Worm (Caenorhabditis elegans) whole organism, L4 larva: ENCODE measurements around the gene sdz-37.

Experiments
- F37D6.2 ChIP-seq: sonication (generic microtip); optimal IDR thresholded peaks from 2 replicates; lab custom pipeline; 2016; ENCODE audit warnings: mild to moderate bottlenecking, missing genetic modification characterization, missing compliant biosample characterization
- F49E8.2 ChIP-seq: sonication (generic microtip); optimal IDR thresholded peaks from 2 replicates; lab custom pipeline; 2016; ENCODE audit warnings: missing compliant biosample characterization, mild to moderate bottlenecking, missing genetic modification characterization, borderline replicate concordance
- T20F7.1 ChIP-seq: fragments of 200-800 bp; sonication (Bioruptor generic); optimal IDR thresholded peaks from 2 replicates; lab custom pipeline; 2018; ENCODE audit warnings: mild to moderate bottlenecking, missing genetic modification characterization, missing compliant biosample characterization
- Y48G9A.11 ChIP-seq: fragments of 200-800 bp; sonication (Bioruptor generic); IDR thresholded peaks from 2 replicates; pipeline ENCODE4 v1.3.6; 2022; ENCODE audit warnings: missing genetic modification reagents, missing genetic modification characterization, missing compliant biosample characterization
- aha-1 ChIP-seq: fragments of 150-350 bp; peaks from one replicate; lab custom pipeline; 2014; ENCODE audit warnings: missing biosample characterization, missing genetic modification characterization
- arid-1 ChIP-seq: fragments of 200-800 bp; sonication (Bioruptor generic); conservative IDR thresholded peaks from 2 replicates; pipeline ENCODE4 v1.3.6; 2022; ENCODE audit warnings: missing genetic modification reagents, missing genetic modification characterization, missing compliant biosample characterization
- ceh-28 ChIP-seq: fragments of 150-350 bp; optimal IDR thresholded peaks from 2 replicates; lab custom pipeline; 2014; ENCODE audit warnings: missing biosample characterization, missing genetic modification reagents, missing genetic modification characterization
- ceh-82 ChIP-seq: sonication (generic microtip); optimal IDR thresholded peaks from 2 replicates; lab custom pipeline; 2017; ENCODE audit warnings: missing biosample characterization, missing genetic modification characterization
- daf-8 ChIP-seq: fragments of 200-800 bp; sonication (Bioruptor generic); IDR thresholded peaks from 2 replicates; pipeline ENCODE4 v1.3.6; 2022; ENCODE audit warnings: missing genetic modification characterization, missing compliant biosample characterization
- dmd-6 ChIP-seq: fragments of 200-800 bp; sonication (Bioruptor generic); IDR thresholded peaks from 2 replicates; pipeline ENCODE4 v1.3.6; 2022; ENCODE audit warnings: missing genetic modification reagents, missing genetic modification characterization, missing compliant biosample characterization
- dmd-8 ChIP-seq: fragments of 200-800 bp; sonication (Bioruptor generic); IDR thresholded peaks from 2 replicates; pipeline ENCODE4 v1.3.6; 2022; ENCODE audit warnings: missing genetic modification characterization, missing compliant biosample characterization
- dmd-9 ChIP-seq: fragments of 200-800 bp; sonication (Bioruptor generic); IDR thresholded peaks from 2 replicates; pipeline ENCODE4 v1.3.6; 2022; ENCODE audit warnings: missing genetic modification reagents, missing genetic modification characterization, missing compliant biosample characterization
- egl-43 ChIP-seq: fragments of 200-800 bp; sonication (Bioruptor generic); IDR thresholded peaks from 2 replicates; pipeline ENCODE4 v1.3.6; 2022; ENCODE audit warnings: missing genetic modification reagents, missing genetic modification characterization, missing compliant biosample characterization
- fkh-10 ChIP-seq: fragments of 150-350 bp; optimal IDR thresholded peaks from 2 replicates; lab custom pipeline; 2014; ENCODE audit warnings: missing biosample characterization, missing genetic modification reagents, missing genetic modification characterization
- lim-7 ChIP-seq: fragments of 200-800 bp; sonication (Bioruptor generic); IDR thresholded peaks from 2 replicates; pipeline ENCODE4 v1.3.6; 2022; ENCODE audit warnings: missing genetic modification characterization, missing compliant biosample characterization
- lin-1 ChIP-seq: fragments of 200-800 bp; sonication (Bioruptor generic); IDR thresholded peaks from 2 replicates; pipeline ENCODE4 v1.3.6; 2022; ENCODE audit warnings: missing genetic modification reagents, missing genetic modification characterization, missing compliant biosample characterization
- lin-13 ChIP-seq: fragments of 150-350 bp; optimal IDR thresholded peaks from 2 replicates; lab custom pipeline; 2014; ENCODE audit warnings: missing biosample characterization, missing genetic modification reagents, missing genetic modification characterization
- madf-5 ChIP-seq, 2 experiments: fragments of 200-800 bp; sonication (Bioruptor generic); IDR thresholded peaks; 2 replicates each; pipeline ENCODE4 v1.3.6; 2022; ENCODE audit warnings: missing compliant biosample characterization in 2 of 2, missing genetic modification characterization in 2 of 2
- mdl-1 ChIP-seq, 2 experiments: fragments of 150-350 bp in 1 of 2; sonication (generic microtip) in 1 of 2; optimal IDR thresholded peaks; 2 replicates each; lab custom pipeline; 2014 to 2017; ENCODE audit warnings: missing biosample characterization in 2 of 2, missing genetic modification characterization in 2 of 2
- mdt-29 ChIP-seq: fragments of 200-800 bp; sonication (Bioruptor generic); IDR thresholded peaks from 2 replicates; pipeline ENCODE4 v1.3.6; 2022; ENCODE audit warnings: missing genetic modification reagents, missing genetic modification characterization, missing compliant biosample characterization
- nhr-10 ChIP-seq: fragments of 150-350 bp; optimal IDR thresholded peaks from 2 replicates; lab custom pipeline; 2014; ENCODE audit warnings: missing biosample characterization, missing genetic modification characterization
- nhr-111 ChIP-seq: fragments of 200-800 bp; sonication (Bioruptor generic); optimal IDR thresholded peaks from 2 replicates; lab custom pipeline; 2018; ENCODE audit warnings: mild to moderate bottlenecking, missing genetic modification characterization, missing compliant biosample characterization
- nhr-237 ChIP-seq: sonication (generic microtip); optimal IDR thresholded peaks from 2 replicates; lab custom pipeline; 2017; ENCODE audit warnings: missing biosample characterization, missing genetic modification characterization
- nhr-28 ChIP-seq: fragments of 150-350 bp; optimal IDR thresholded peaks from 2 replicates; lab custom pipeline; 2014; ENCODE audit warnings: missing biosample characterization, missing genetic modification characterization
- nhr-6 ChIP-seq: fragments of 150-350 bp; optimal IDR thresholded peaks from 2 replicates; lab custom pipeline; 2014; ENCODE audit warnings: missing biosample characterization, missing genetic modification characterization
- pha-4 ChIP-seq, 2 experiments: fragments of 150-350 bp in 1 of 2; fragments of 200-800 bp in 1 of 2; sonication (Bioruptor generic) in 1 of 2; IDR thresholded peaks in 1 of 2; optimal IDR thresholded peaks in 1 of 2; 2 replicates each; pipeline versions ENCODE4 v1.3.6 to Lab custom; 2014 to 2022; ENCODE audit warnings: missing genetic modification characterization in 2 of 2, missing genetic modification reagents in 2 of 2, missing biosample characterization in 1 of 2, missing compliant biosample characterization in 1 of 2
- php-3 ChIP-seq: fragments of 200-800 bp; sonication (Bioruptor generic); IDR thresholded peaks from 2 replicates; pipeline ENCODE4 v1.3.6; 2022; ENCODE audit warnings: missing genetic modification reagents, missing genetic modification characterization, missing compliant biosample characterization
- set-16 ChIP-seq: fragments of 200-800 bp; sonication (Bioruptor generic); IDR thresholded peaks from 2 replicates; pipeline ENCODE4 v1.3.6; 2022; ENCODE audit warnings: missing genetic modification reagents, missing genetic modification characterization, missing compliant biosample characterization
- snpc-4 ChIP-seq: fragments of 150-350 bp; optimal IDR thresholded peaks from 2 replicates; lab custom pipeline; 2014; ENCODE audit warnings: missing biosample characterization, missing genetic modification characterization
- spr-3 ChIP-seq: fragments of 200-800 bp; sonication (Bioruptor generic); optimal IDR thresholded peaks from 2 replicates; lab custom pipeline; 2018; ENCODE audit warnings: mild to moderate bottlenecking, missing genetic modification characterization, missing compliant biosample characterization
- unc-39 ChIP-seq: sonication (generic microtip); optimal IDR thresholded peaks from 2 replicates; lab custom pipeline; 2017; ENCODE audit warnings: missing biosample characterization, missing genetic modification characterization
- unc-62 ChIP-seq, 3 experiments: fragments of 150-350 bp in 1 of 3; sonication (generic microtip); optimal IDR thresholded peaks in 2 of 3; peaks in 1 of 3; 1 replicate in 1 of 3; 2 replicates in 2 of 3; lab custom pipeline; 2014 to 2017; ENCODE audit warnings: missing biosample characterization in 3 of 3, missing genetic modification characterization in 3 of 3, missing genetic modification reagents in 3 of 3, missing genotype in 1 of 3
- zfp-3 ChIP-seq: fragments of 200-800 bp; sonication (Bioruptor generic); conservative IDR thresholded peaks from 2 replicates; pipeline ENCODE4 v1.3.6; 2022; ENCODE audit warnings: missing genetic modification reagents, missing genetic modification characterization, missing compliant biosample characterization
- zip-2 ChIP-seq: fragments of 150-350 bp; optimal IDR thresholded peaks from 2 replicates; lab custom pipeline; 2014; ENCODE audit warnings: missing biosample characterization, missing genetic modification characterization
- ztf-7 ChIP-seq: fragments of 150-350 bp; optimal IDR thresholded peaks from 2 replicates; lab custom pipeline; 2014; ENCODE audit warnings: missing biosample characterization, missing genetic modification characterization

sdz-37 gene

ce11 chrII:10416332-10416863 is 48.3 kb upstream of the sdz-37 start, which contains the start of gene eif-2A (continued):
- TF ChIP-seq nhr-6 (tag; lab: Kevin White, UChicago) = no peak
- no peak for TF ChIP-seq nhr-28 (tag; lab: Kevin White, UChicago)
- TF ChIP-seq ceh-82 (tag; lab: Kevin White, UChicago) = no peak
- no peak for TF ChIP-seq nhr-237 (tag; lab: Kevin White, UChicago)
- TF ChIP-seq T20F7.1 (GFP tag; lab: Kevin White, UChicago) = peak; percentile 61
- no peak for TF ChIP-seq unc-39 (tag; lab: Kevin White, UChicago)
- no peak for TF ChIP-seq dmd-9 (GFP tag; lab: Robert Waterston, UW)

DNA sequence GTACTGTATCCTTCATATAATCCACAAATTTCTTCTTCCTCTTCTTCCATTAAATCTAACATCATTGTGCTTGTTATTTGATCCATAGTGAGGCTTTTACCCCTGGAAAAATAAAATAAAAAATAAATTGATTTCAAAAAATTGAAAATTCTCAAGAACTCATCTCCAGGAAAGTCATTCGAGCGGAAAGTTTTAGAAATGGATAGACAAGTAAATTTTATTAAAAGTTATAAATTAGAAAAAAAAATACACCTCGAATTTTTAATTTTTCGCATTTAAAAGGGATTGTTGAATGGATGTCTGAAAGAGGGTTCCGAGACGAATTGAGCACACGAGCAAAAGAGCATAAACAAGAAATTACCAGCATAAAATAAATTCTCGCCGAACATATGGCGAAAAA is 42.7 kb upstream of the sdz-37 start, which contains the start of gene frpr-21:
Gene frpr-21 (minus strand): TSS at position 101 of the 400 bp plus-strand sequence.
- no peak for TF ChIP-seq set-16 (GFP tag; lab: Robert Waterston, UW)
- TF ChIP-seq ztf-7 (tag; lab: Kevin White, UChicago) = no peak
- no peak for TF ChIP-seq Y48G9A.11 (GFP tag; lab: Robert Waterston, UW)
- no peak for TF ChIP-seq unc-62 (GFP tag; optimal IDR thresholded peaks at IDR 0.05 in 1 of 2; lab: Kevin White, UChicago)
- TF ChIP-seq unc-62 (tag; optimal IDR thresholded peaks at IDR 0.05; lab: Kevin White, UChicago) = no peak
- TF ChIP-seq lin-1 (GFP tag; lab: Robert Waterston, UW) = no peak
- no peak for TF ChIP-seq snpc-4 (tag; lab: Kevin White, UChicago)
- TF ChIP-seq unc-39 (tag; lab: Kevin White, UChicago) = no peak
- no peak for TF ChIP-seq madf-5 (GFP tag; IDR thresholded peaks at IDR 0.05; lab: Robert Waterston, UW)
- no peak for TF ChIP-seq lim-7 (GFP tag; lab: Robert Waterston, UW)
- TF ChIP-seq ceh-28 (tag; lab: Kevin White, UChicago) = no peak
- TF ChIP-seq php-3 (GFP tag; lab: Robert Waterston, UW) = no peak
- no peak for TF ChIP-seq zip-2 (tag; lab: Kevin White, UChicago)
- TF ChIP-seq arid-1 (GFP tag; lab: Robert Waterston, UW) = no peak
- TF ChIP-seq F49E8.2 = no peak
- no peak for TF ChIP-seq nhr-10 (tag; lab: Kevin White, UChicago)
- TF ChIP-seq F37D6.2 (tag; lab: Kevin White, UChicago) = no peak
- no peak for TF ChIP-seq dmd-8 (GFP tag; lab: Robert Waterston, UW)
- TF ChIP-seq daf-8 (GFP tag; lab: Robert Waterston, UW) = no peak
- TF ChIP-seq fkh-10 = no peak
- no peak for TF ChIP-seq lin-13
- TF ChIP-seq, all 104 proteins: peak for 0

DNA sequence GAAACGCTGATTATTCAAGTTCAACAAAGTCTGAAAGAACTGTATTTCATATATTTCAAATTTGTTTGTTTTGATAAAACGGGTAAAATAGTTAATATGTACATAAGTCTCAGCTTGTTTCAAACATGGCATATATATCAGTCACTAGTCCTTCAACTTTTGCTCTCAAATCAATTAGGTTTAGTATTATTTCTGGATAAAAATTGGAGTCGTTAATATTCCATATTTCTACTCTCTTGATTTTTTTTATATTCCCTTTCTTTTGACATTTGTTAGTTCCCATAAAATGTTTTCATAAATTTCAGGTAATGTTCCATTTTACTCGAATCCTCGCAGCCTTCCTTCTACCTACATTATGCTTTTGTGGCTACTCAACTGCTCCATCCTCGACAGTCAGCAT is 28.8 kb upstream of the sdz-37 start, which contains the start of gene cut-4:
Gene cut-4 (plus strand): TSS at position 301 of the 400 bp plus-strand sequence.
- no peak for TF ChIP-seq nhr-111 (GFP tag; lab: Kevin White, UChicago)
- no peak for TF ChIP-seq dmd-6 (GFP tag; lab: Robert Waterston, UW)
- TF ChIP-seq spr-3 (GFP tag; lab: Kevin White, UChicago) = no peak
- no peak for TF ChIP-seq pha-4 (GFP tag; IDR thresholded peaks at IDR 0.05; lab: Robert Waterston, UW)
- no peak for TF ChIP-seq pha-4 (tag; optimal IDR thresholded peaks at IDR 0.05; lab: Kevin White, UChicago)
- TF ChIP-seq nhr-237 (tag; lab: Kevin White, UChicago) = no peak
- TF ChIP-seq mdl-1 (tag; optimal IDR thresholded peaks at IDR 0.05; lab: Kevin White, UChicago) = no peak
- no peak for TF ChIP-seq lim-7 (GFP tag; lab: Robert Waterston, UW)
- TF ChIP-seq mdt-29 = no peak
- TF ChIP-seq ztf-7 (tag; lab: Kevin White, UChicago) = no peak
- TF ChIP-seq ceh-28 (tag; lab: Kevin White, UChicago) = no peak
- TF ChIP-seq lin-1 (GFP tag; lab: Robert Waterston, UW) = no peak
- TF ChIP-seq unc-39 (tag; lab: Kevin White, UChicago) = no peak
- no peak for TF ChIP-seq aha-1 (tag; lab: Kevin White, UChicago)
- no peak for TF ChIP-seq zfp-3 (GFP tag; lab: Robert Waterston, UW)
- no peak for TF ChIP-seq arid-1 (GFP tag; lab: Robert Waterston, UW)
- TF ChIP-seq egl-43 (GFP tag; lab: Robert Waterston, UW) = no peak
